Comparison of ENCODE assay signal across 5 worm cellular contexts in genomic region chrV:12287667-12288066, ce11.
TF ChIP-seq lines count a peak whose summit lies in the region.

No protein-coding gene starts in this region.

TF ChIP-seq in whole organism, L1 larva, 84 proteins besides CTCF, POLR2A, EP300 and RAD21:
- peak in 1 of 2 experiments; percentile 34 for TF ChIP-seq lsy-2 (tag; optimal IDR thresholded peaks at IDR 0.05; lab: Kevin White, UChicago)
- no peak for TF ChIP-seq dsc-1 (tag; optimal IDR thresholded peaks at IDR 0.05; lab: Kevin White, UChicago)
- TF ChIP-seq lin-35 (GFP tag; optimal IDR thresholded peaks at IDR 0.05; lab: Kevin White, UChicago): peak in 1 of 2 experiments; percentile 2
- TF ChIP-seq ama-1 (optimal IDR thresholded peaks at IDR 0.05; lab: Kevin White, UChicago): no peak
- TF ChIP-seq fos-1 (tag; optimal IDR thresholded peaks at IDR 0.05; lab: Kevin White, UChicago): no peak
- TF ChIP-seq ceh-82 (tag; optimal IDR thresholded peaks at IDR 0.05; lab: Kevin White, UChicago): peak in 1 of 3 experiments; percentile 13
- peak; percentile 67 for TF ChIP-seq lin-14 (GFP tag; optimal IDR thresholded peaks at IDR 0.05; lab: Kevin White, UChicago)
- TF ChIP-seq efl-1 (optimal IDR thresholded peaks at IDR 0.05; lab: Kevin White, UChicago): no peak
- peak in 1 of 2 experiments; percentile 22 for TF ChIP-seq efl-1 (GFP tag; optimal IDR thresholded peaks at IDR 0.05 in 1 of 2; lab: Kevin White, UChicago)

TF ChIP-seq in whole organism, L2 larva, 48 proteins besides CTCF, POLR2A, EP300 and RAD21:
- TF ChIP-seq zag-1 (tag; optimal IDR thresholded peaks at IDR 0.05; lab: Kevin White, UChicago): peak; percentile 2
- peak in 1 of 2 experiments; percentile 36 for TF ChIP-seq lsy-2 (tag; optimal IDR thresholded peaks at IDR 0.05; lab: Kevin White, UChicago)
- no peak for TF ChIP-seq lin-13 (GFP tag; optimal IDR thresholded peaks at IDR 0.05; lab: Kevin White, UChicago)
- TF ChIP-seq unc-55 (GFP tag; optimal IDR thresholded peaks at IDR 0.05; lab: Kevin White, UChicago): peak; percentile 41
- TF ChIP-seq C34F6.9 (tag; optimal IDR thresholded peaks at IDR 0.05; lab: Kevin White, UChicago): peak; percentile 35
- peak; percentile 77 for TF ChIP-seq nhr-129 (tag; optimal IDR thresholded peaks at IDR 0.05; lab: Kevin White, UChicago)
- no peak for TF ChIP-seq alr-1 (tag; optimal IDR thresholded peaks at IDR 0.05; lab: Kevin White, UChicago)
- no peak for TF ChIP-seq blmp-1 (tag; optimal IDR thresholded peaks at IDR 0.05; lab: Kevin White, UChicago; ENCODE audit: insufficient read depth)
- no peak for TF ChIP-seq mab-5 (tag; optimal IDR thresholded peaks at IDR 0.05; lab: Kevin White, UChicago)
- no peak for TF ChIP-seq mdl-1 (tag; optimal IDR thresholded peaks at IDR 0.05; lab: Kevin White, UChicago)
TF ChIP-seq in whole organism, L2 larva: peak in this region for 5.

TF ChIP-seq in whole organism, L3 larva, 47 proteins besides CTCF, POLR2A, EP300 and RAD21:
- TF ChIP-seq pha-4 (tag; optimal IDR thresholded peaks at IDR 0.05; lab: Kevin White, UChicago): no peak
- TF ChIP-seq mml-1 (tag; optimal IDR thresholded peaks at IDR 0.05; lab: Kevin White, UChicago): no peak
- no peak for TF ChIP-seq lin-15B (tag; optimal IDR thresholded peaks at IDR 0.05; lab: Kevin White, UChicago)
- peak; percentile 25 for TF ChIP-seq nfya-1 (tag; optimal IDR thresholded peaks at IDR 0.05; lab: Kevin White, UChicago; ENCODE audit: insufficient read depth)
- no peak for TF ChIP-seq nhr-23 (tag; optimal IDR thresholded peaks at IDR 0.05; lab: Kevin White, UChicago)
- peak; percentile 40 for TF ChIP-seq fkh-10 (GFP tag; optimal IDR thresholded peaks at IDR 0.05; lab: Kevin White, UChicago)
- no peak for TF ChIP-seq ama-1 (optimal IDR thresholded peaks at IDR 0.05; lab: Kevin White, UChicago)
- no peak for TF ChIP-seq mdl-1 (tag; optimal IDR thresholded peaks at IDR 0.05; lab: Kevin White, UChicago)
- peak; percentile 42 for TF ChIP-seq lin-39 (tag; optimal IDR thresholded peaks at IDR 0.05; lab: Kevin White, UChicago)
- TF ChIP-seq aly-2 (tag; optimal IDR thresholded peaks at IDR 0.05; lab: Kevin White, UChicago): no peak
TF ChIP-seq in whole organism, L3 larva: peak in this region for 3.

TF ChIP-seq in whole organism, L4 larva, 104 proteins besides CTCF, POLR2A, EP300 and RAD21:
- TF ChIP-seq lin-29 (GFP tag; IDR thresholded peaks at IDR 0.05; lab: Robert Waterston, UW) (no peak), ceh-62 (tag; optimal IDR thresholded peaks at IDR 0.05; lab: Kevin White, UChicago) (no peak), fkh-10 (GFP tag; optimal IDR thresholded peaks at IDR 0.05; lab: Kevin White, UChicago) (peak; percentile 12), lin-13 (GFP tag; optimal IDR thresholded peaks at IDR 0.05; lab: Kevin White, UChicago) (no peak), aha-1 (tag; lab: Kevin White, UChicago) (no peak), nhr-6 (tag; optimal IDR thresholded peaks at IDR 0.05; lab: Kevin White, UChicago) (no peak), lir-3 (tag; optimal IDR thresholded peaks at IDR 0.05; lab: Kevin White, UChicago) (no peak), nhr-28 (tag; optimal IDR thresholded peaks at IDR 0.05; lab: Kevin White, UChicago) (no peak), Y75B8A.6 (GFP tag; IDR thresholded peaks at IDR 0.05; lab: Robert Waterston, UW) (no peak), hlh-30 (tag; optimal IDR thresholded peaks at IDR 0.05; lab: Kevin White, UChicago; ENCODE audit: insufficient read depth) (peak; percentile 29), F44E2.7 (GFP tag; IDR thresholded peaks at IDR 0.05; lab: Robert Waterston, UW) (no peak), rbr-2 (tag; optimal IDR thresholded peaks at IDR 0.05; lab: Kevin White, UChicago) (no peak), nhr-41 (GFP tag; IDR thresholded peaks at IDR 0.05; lab: Robert Waterston, UW) (no peak), mep-1 (tag; optimal IDR thresholded peaks at IDR 0.05; lab: Kevin White, UChicago) (peak; percentile 0), dmd-9 (GFP tag; IDR thresholded peaks at IDR 0.05; lab: Robert Waterston, UW) (no peak), R02D3.7 (tag; optimal IDR thresholded peaks at IDR 0.05; lab: Kevin White, UChicago) (no peak), php-3 (GFP tag; IDR thresholded peaks at IDR 0.05; lab: Robert Waterston, UW) (no peak), nhr-237 (tag; optimal IDR thresholded peaks at IDR 0.05; lab: Kevin White, UChicago) (no peak), sdz-12 (GFP tag; optimal IDR thresholded peaks at IDR 0.05; lab: Kevin White, UChicago) (no peak), madf-9 (GFP tag; conservative IDR thresholded peaks at IDR 0.05; lab: Robert Waterston, UW) (no peak), unc-62 (GFP tag; optimal IDR thresholded peaks at IDR 0.05 in 1 of 2; lab: Kevin White, UChicago) (peak in 1 of 2 experiments; percentile 77), unc-62 (tag; optimal IDR thresholded peaks at IDR 0.05; lab: Kevin White, UChicago) (no peak), lsy-2 (tag; optimal IDR thresholded peaks at IDR 0.05; lab: Kevin White, UChicago) (peak in 1 of 2 experiments; percentile 24), snpc-4 (tag; optimal IDR thresholded peaks at IDR 0.05; lab: Kevin White, UChicago) (no peak), daf-16 (GFP tag; optimal IDR thresholded peaks at IDR 0.05; lab: Kevin White, UChicago) (no peak), daf-16 (tag; optimal IDR thresholded peaks at IDR 0.05; lab: Kevin White, UChicago) (no peak)

TF ChIP-seq in whole organism, mixed stage, embryonic, 35 proteins besides CTCF, POLR2A, EP300 and RAD21:
- TF ChIP-seq ceh-43 (GFP tag; optimal IDR thresholded peaks at IDR 0.05; lab: Kevin White, UChicago) (no peak), unc-62 (GFP tag; optimal IDR thresholded peaks at IDR 0.05; lab: Kevin White, UChicago) (peak; percentile 13)

Comparison
In these comparisons a context has a peak if more than half of its experiments do, and no peak if none do; other contexts are left out.
1. Of the 29 proteins assayed by ChIP-seq in both whole organism, L4 larva and whole organism, L1 larva: peak only in whole organism, L4 larva: fkh-10 and mep-1; only in whole organism, L1 larva: none; in both: none; in neither: 24; mixed calls (peak in some experiments, not most) for 3.